Fruit fly (Drosophila melanogaster): ENCODE results near the gene Rab11.

Gene Rab11

DNA sequence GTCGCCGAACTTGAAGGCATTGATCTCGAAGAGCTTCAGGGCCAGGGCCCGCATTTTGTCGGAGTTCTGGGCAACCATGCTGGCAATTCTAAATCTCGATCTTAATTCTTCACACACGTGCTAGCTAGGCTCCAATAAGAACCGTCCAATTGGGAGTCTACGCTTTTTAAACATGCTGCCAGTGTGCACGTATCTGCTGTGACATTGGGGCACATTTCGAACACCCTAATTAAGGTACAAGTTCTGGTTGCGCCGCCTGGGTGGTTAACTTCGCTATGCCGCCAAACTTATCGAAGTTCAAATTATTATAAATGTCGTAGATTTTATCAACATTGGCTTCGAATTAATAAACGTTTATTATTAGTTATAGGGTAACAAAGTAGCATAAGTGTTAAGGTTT is 38.1 kb upstream of the Rab11 start, which contains the start of gene r-l (continued):
- TF ChIP-seq dm (GFP tag; optimal IDR thresholded peaks at IDR 0.05) (peak; percentile 92), CG8089 (GFP tag; optimal IDR thresholded peaks at IDR 0.05) (no peak), Hr39 (optimal IDR thresholded peaks at IDR 0.05) (no peak), CG11696 (GFP tag; IDR thresholded peaks at IDR 0.05) (no peak), org-1 (GFP tag; optimal IDR thresholded peaks at IDR 0.05) (no peak), fd96Cb (tag; optimal IDR thresholded peaks at IDR 0.05) (no peak), tll (GFP tag; optimal IDR thresholded peaks at IDR 0.05) (no peak), CG5180 (GFP tag; optimal IDR thresholded peaks at IDR 0.05) (no peak), emc (GFP tag; optimal IDR thresholded peaks at IDR 0.05) (no peak), CG5245 (GFP tag; optimal IDR thresholded peaks at IDR 0.05) (no peak), ftz-f1 (GFP tag; optimal IDR thresholded peaks at IDR 0.05) (peak; percentile 80), GATAe (GFP tag; conservative IDR thresholded peaks at IDR 0.05) (no peak), CG16863 (GFP tag; optimal IDR thresholded peaks at IDR 0.05) (no peak), CG1603 (tag; optimal IDR thresholded peaks at IDR 0.05) (peak; percentile 83), ac (GFP tag; optimal IDR thresholded peaks at IDR 0.05) (no peak), CG7271 (tag; optimal IDR thresholded peaks at IDR 0.05) (no peak), CG9215 (GFP tag; IDR thresholded peaks at IDR 0.05) (no peak), crol (GFP tag; IDR thresholded peaks at IDR 0.05) (no peak), CG16779 (GFP tag; IDR thresholded peaks at IDR 0.05) (no peak), CG14050 (GFP tag; IDR thresholded peaks at IDR 0.05) (no peak), Elba2 (GFP tag; optimal IDR thresholded peaks at IDR 0.05) (peak; percentile 98), MESR4 (GFP tag; optimal IDR thresholded peaks at IDR 0.05) (peak; percentile 62), CG12071 (GFP tag; optimal IDR thresholded peaks at IDR 0.05) (no peak), CG12769 (tag; optimal IDR thresholded peaks at IDR 0.05) (peak; percentile 42), CG17802 (tag; optimal IDR thresholded peaks at IDR 0.05) (no peak), Hmr (GFP tag; optimal IDR thresholded peaks at IDR 0.05) (peak; percentile 46), HLHmδ (GFP tag; optimal IDR thresholded peaks at IDR 0.05) (no peak), zfh2 (GFP tag; optimal IDR thresholded peaks at IDR 0.05) (peak; percentile 4), CG8290 (GFP tag; optimal IDR thresholded peaks at IDR 0.05) (no peak), CG8290 (tag; optimal IDR thresholded peaks at IDR 0.05) (peak in 1 of 2 experiments; percentile 77), insv (GFP tag; optimal IDR thresholded peaks at IDR 0.05) (peak; percentile 96 to 99), CG16813 (GFP tag; IDR thresholded peaks at IDR 0.05; ENCODE audit: partially characterized antibody) (no peak), D (optimal IDR thresholded peaks at IDR 0.05) (no peak), D (GFP tag; optimal IDR thresholded peaks at IDR 0.05) (no peak), jing (GFP tag; optimal IDR thresholded peaks at IDR 0.05) (no peak), Gsc (GFP tag; IDR thresholded peaks at IDR 0.05) (no peak), Jarid2 (GFP tag; optimal IDR thresholded peaks at IDR 0.05) (no peak), CG18619 (GFP tag; optimal IDR thresholded peaks at IDR 0.05) (no peak), CG12942 (GFP tag; optimal IDR thresholded peaks at IDR 0.05) (no peak), sens (GFP tag) (peak; percentile 65), CG15073 (GFP tag; optimal IDR thresholded peaks at IDR 0.05) (no peak), HmgZ (tag; optimal IDR thresholded peaks at IDR 0.05) (peak; percentile 86), Eip74EF (GFP tag; optimal IDR thresholded peaks at IDR 0.05) (no peak), Xrp1 (GFP tag; IDR thresholded peaks at IDR 0.05) (no peak), CG4404 (GFP tag; IDR thresholded peaks at IDR 0.05) (no peak), CG18764 (GFP tag; optimal IDR thresholded peaks at IDR 0.05) (no peak), Gug (GFP tag; IDR thresholded peaks at IDR 0.05) (no peak), yki (optimal IDR thresholded peaks at IDR 0.05) (no peak), ewg (GFP tag; optimal IDR thresholded peaks at IDR 0.05) (peak; percentile 6), rib (GFP tag; IDR thresholded peaks at IDR 0.05) (no peak), slp2 (GFP tag; optimal IDR thresholded peaks at IDR 0.05) (no peak), PHDP (tag; optimal IDR thresholded peaks at IDR 0.05) (no peak), CG1529 (GFP tag; optimal IDR thresholded peaks at IDR 0.05) (no peak)

Data from whole organism, embryonic.